Fruit fly (Drosophila melanogaster) whole organism, wandering third instar larva: ENCODE measurements around the gene CG31835.
A peak's percentile ranks its signal among the peaks of the same experiment; 100 is the strongest.

Source experiments
- CG32264 ChIP-seq: fragments of 200-800 bp; sonication (Bioruptor generic); optimal IDR thresholded peaks from 2 replicates; lab custom pipeline; 2016; ENCODE audit warnings: missing biosample characterization, missing genetic modification characterization
- Hnf4 ChIP-seq: fragments of 200-800 bp; sonication (Bioruptor generic); optimal IDR thresholded peaks from 2 replicates; lab custom pipeline; 2016; ENCODE audit warnings: missing biosample characterization, mild to moderate bottlenecking, missing genetic modification characterization
- Mio ChIP-seq: sonication (Bioruptor generic); optimal IDR thresholded peaks from 2 replicates; lab custom pipeline; 2016; ENCODE audit warnings: missing biosample characterization, missing genetic modification characterization
- OdsH ChIP-seq: fragments of 200-800 bp; sonication (Bioruptor generic); optimal IDR thresholded peaks from 2 replicates; lab custom pipeline; 2016; ENCODE audit warnings: missing biosample characterization, mild to moderate bottlenecking, missing genetic modification characterization
- br ChIP-seq: fragments of 200-800 bp; sonication (Bioruptor generic); optimal IDR thresholded peaks from 2 replicates; lab custom pipeline; 2016; ENCODE audit warnings: missing biosample characterization, missing genetic modification characterization
- brk ChIP-seq: fragments of 200-800 bp; sonication (Bioruptor generic); optimal IDR thresholded peaks from 2 replicates; lab custom pipeline; 2016; ENCODE audit warnings: missing biosample characterization, mild to moderate bottlenecking, missing genetic modification characterization
- foxo ChIP-seq, 2 experiments: fragments of 200-800 bp; sonication (Bioruptor generic); optimal IDR thresholded peaks; 2 replicates in 1 of 2; 3 replicates in 1 of 2; lab custom pipeline; 2016 to 2017; ENCODE audit warnings: missing biosample characterization in 2 of 2, missing genetic modification characterization in 2 of 2
- h ChIP-seq: fragments of 200-800 bp; sonication (Bioruptor generic); optimal IDR thresholded peaks from 3 replicates; lab custom pipeline; 2016; ENCODE audit warnings: missing biosample characterization, mild to moderate bottlenecking, missing genetic modification characterization
- lola ChIP-seq: fragments of >200 bp; optimal IDR thresholded peaks from 2 replicates; lab custom pipeline; 2017; ENCODE audit warnings: missing biosample characterization, missing genetic modification characterization
- pan ChIP-seq: fragments of >200 bp; optimal IDR thresholded peaks from 2 replicates; lab custom pipeline; 2017
- psq ChIP-seq: fragments of 200-800 bp; sonication (Bioruptor generic); optimal IDR thresholded peaks from 3 replicates; lab custom pipeline; 2017; ENCODE audit warnings: missing biosample characterization, mild to moderate bottlenecking, missing genetic modification characterization, moderate library complexity
- usp ChIP-seq: fragments of >200 bp; optimal IDR thresholded peaks from 2 replicates; lab custom pipeline; 2017; ENCODE audit warnings: missing biosample characterization, missing genetic modification characterization

- TF ChIP-seq br (GFP tag; lab: Kevin White, UChicago) (no peak), CG32264 (GFP tag; lab: Kevin White, UChicago) (no peak), lola (GFP tag; lab: Kevin White, UChicago) (no peak), foxo (GFP tag; optimal IDR thresholded peaks at IDR 0.05; lab: Kevin White, UChicago) (no peak), h (GFP tag; lab: Kevin White, UChicago) (no peak), usp (no peak), pan (no peak), OdsH (GFP tag; lab: Kevin White, UChicago) (no peak), Mio (GFP tag; lab: Kevin White, UChicago) (no peak), brk (GFP tag; lab: Kevin White, UChicago) (peak; percentile 4), psq (GFP tag; lab: Kevin White, UChicago) (no peak), Hnf4 (GFP tag; lab: Kevin White, UChicago) (no peak)
These were observed 45.4 kb upstream of the CG31835 start for dm6 chr2L:14690285-14690684.
